Worm (Caenorhabditis elegans) whole organism, L1 larva: ENCODE data around the gene col-162.
"Not testable (repeated sequence)": the region's sequence is repeated elsewhere in the genome, so short reads cannot be mapped to it uniquely, and the experiment has no call there.

Source experiments
- C16A3.4 ChIP-seq: fragments of 150-350 bp; optimal IDR thresholded peaks from 2 replicates; lab custom pipeline; 2014; ENCODE audit warnings: missing biosample characterization, missing genetic modification characterization
- C34B4.2 ChIP-seq: sonication (generic microtip); optimal IDR thresholded peaks from 2 replicates; lab custom pipeline; 2017; ENCODE audit warnings: mild to moderate bottlenecking, missing genetic modification characterization, missing compliant biosample characterization
- aha-1 ChIP-seq: fragments of 150-350 bp; optimal IDR thresholded peaks from 2 replicates; lab custom pipeline; 2014; ENCODE audit warnings: missing biosample characterization, missing genetic modification characterization
- alr-1 ChIP-seq: fragments of 200-800 bp; sonication (Bioruptor generic); optimal IDR thresholded peaks from 2 replicates; lab custom pipeline; 2018; ENCODE audit warnings: borderline replicate concordance, mild to moderate bottlenecking, missing genetic modification characterization, missing compliant biosample characterization
- aly-2 ChIP-seq: fragments of 150-350 bp; optimal IDR thresholded peaks from 2 replicates; lab custom pipeline; 2014; ENCODE audit warnings: missing biosample characterization, missing genetic modification characterization
- blmp-1 ChIP-seq: fragments of 150-350 bp; optimal IDR thresholded peaks from 2 replicates; lab custom pipeline; 2014; ENCODE audit warnings: missing biosample characterization, missing genetic modification characterization
- ceh-88 ChIP-seq: fragments of 200-800 bp; sonication (Bioruptor generic); IDR thresholded peaks from 2 replicates; pipeline ENCODE4 v1.3.6; 2022; ENCODE audit warnings: missing genetic modification characterization, missing compliant biosample characterization
- dpl-1 ChIP-seq, 3 experiments: fragments of 150-350 bp in 2 of 3; sonication (generic microtip) in 1 of 3; optimal IDR thresholded peaks; 2 replicates each; lab custom pipeline; 2014 to 2017; ENCODE audit warnings: missing biosample characterization in 3 of 3, missing genetic modification characterization in 3 of 3, missing genetic modification reagents in 3 of 3
- efl-1 ChIP-seq, 4 experiments: fragments of 150-350 bp; optimal IDR thresholded peaks in 3 of 4; peaks in 1 of 4; 1 replicate in 1 of 4; 2 replicates in 3 of 4; lab custom pipeline; 2014; ENCODE audit warnings: missing biosample characterization in 2 of 4, missing genetic modification characterization in 2 of 4, missing genetic modification reagents in 2 of 4
- efl-3 ChIP-seq: fragments of 200-800 bp; sonication (Bioruptor generic); optimal IDR thresholded peaks from 2 replicates; lab custom pipeline; 2018; ENCODE audit warnings: mild to moderate bottlenecking, missing genetic modification characterization, missing compliant biosample characterization
- elt-2 ChIP-seq: sonication (generic microtip); optimal IDR thresholded peaks from 2 replicates; lab custom pipeline; 2016; ENCODE audit warnings: missing genetic modification characterization, mild to moderate bottlenecking, inconsistent platforms, missing compliant biosample characterization, missing genetic modification reagents
- fkh-10 ChIP-seq: sonication (generic microtip); optimal IDR thresholded peaks from 2 replicates; lab custom pipeline; 2017; ENCODE audit warnings: missing biosample characterization, missing genetic modification reagents, missing genetic modification characterization
- fkh-4 ChIP-seq: sonication (generic microtip); optimal IDR thresholded peaks from 2 replicates; lab custom pipeline; 2016; ENCODE audit warnings: missing compliant biosample characterization, missing genetic modification characterization, borderline replicate concordance
- grh-1 ChIP-seq: fragments of 200-800 bp; sonication (Bioruptor generic); IDR thresholded peaks from 2 replicates; pipeline ENCODE4 v1.3.6; 2022; ENCODE audit warnings: missing genetic modification reagents, missing genetic modification characterization, missing compliant biosample characterization
- hlh-4 ChIP-seq: sonication (generic microtip); optimal IDR thresholded peaks from 2 replicates; lab custom pipeline; 2016; ENCODE audit warnings: mild to moderate bottlenecking, missing genetic modification characterization, missing compliant biosample characterization
- hpl-2 ChIP-seq: fragments of 150-350 bp; optimal IDR thresholded peaks from 2 replicates; lab custom pipeline; 2014; ENCODE audit warnings: missing biosample characterization, missing genetic modification reagents, missing genetic modification characterization
- irx-1 ChIP-seq: sonication (generic microtip); optimal IDR thresholded peaks from 2 replicates; lab custom pipeline; 2016; ENCODE audit warnings: missing genetic modification characterization, missing compliant biosample characterization
- lin-14 ChIP-seq: fragments of 200-800 bp; sonication (Bioruptor generic); optimal IDR thresholded peaks from 2 replicates; lab custom pipeline; 2018; ENCODE audit warnings: mild to moderate bottlenecking, missing genetic modification characterization, moderate library complexity, missing compliant biosample characterization
- lsy-2 ChIP-seq, 2 experiments: fragments of 150-350 bp; optimal IDR thresholded peaks; 2 replicates each; lab custom pipeline; 2014; ENCODE audit warnings: missing biosample characterization in 2 of 2, missing genetic modification characterization in 2 of 2
- mdl-1 ChIP-seq, 2 experiments: fragments of 150-350 bp; optimal IDR thresholded peaks; 2 replicates each; lab custom pipeline; 2014 to 2017; ENCODE audit warnings: missing biosample characterization in 2 of 2, missing genetic modification characterization in 2 of 2, inconsistent platforms in 1 of 2
- mep-1 ChIP-seq: fragments of 150-350 bp; optimal IDR thresholded peaks from 2 replicates; lab custom pipeline; 2014; ENCODE audit warnings: missing biosample characterization, missing genetic modification characterization
- nhr-20 ChIP-seq: sonication (generic microtip); optimal IDR thresholded peaks from 2 replicates; lab custom pipeline; 2016; ENCODE audit warnings: mild to moderate bottlenecking, missing genetic modification characterization, missing compliant biosample characterization
- nhr-28 ChIP-seq: fragments of 150-350 bp; optimal IDR thresholded peaks from 2 replicates; lab custom pipeline; 2014; ENCODE audit warnings: missing biosample characterization, missing genetic modification characterization
- nhr-71 ChIP-seq: sonication (generic microtip); optimal IDR thresholded peaks from 2 replicates; lab custom pipeline; 2016; ENCODE audit warnings: mild to moderate bottlenecking, missing genetic modification characterization, moderate library complexity, missing compliant biosample characterization
- nhr-76 ChIP-seq: sonication (generic microtip); optimal IDR thresholded peaks from 2 replicates; lab custom pipeline; 2017; ENCODE audit warnings: missing biosample characterization, missing genetic modification characterization
- nhr-85 ChIP-seq: sonication (generic microtip); peaks from one replicate; lab custom pipeline; 2016; ENCODE audit warnings: missing genetic modification characterization, inconsistent platforms, missing compliant biosample characterization
- pqm-1 ChIP-seq: sonication (generic microtip); optimal IDR thresholded peaks from 3 replicates; lab custom pipeline; 2017; ENCODE audit warnings: missing biosample characterization, missing genetic modification characterization
- rnt-1 ChIP-seq: sonication (generic microtip); optimal IDR thresholded peaks from 2 replicates; lab custom pipeline; 2016; ENCODE audit warnings: mild to moderate bottlenecking, missing genetic modification characterization, moderate library complexity, missing compliant biosample characterization
- skn-1 ChIP-seq: fragments of 150-350 bp; optimal IDR thresholded peaks from 2 replicates; lab custom pipeline; 2014; ENCODE audit warnings: missing biosample characterization, missing genetic modification characterization
- snu-23 ChIP-seq: sonication (generic microtip); optimal IDR thresholded peaks from 2 replicates; lab custom pipeline; 2016; ENCODE audit warnings: missing genetic modification characterization, missing compliant biosample characterization
- sox-4 ChIP-seq: sonication (generic microtip); optimal IDR thresholded peaks from 2 replicates; lab custom pipeline; 2016; ENCODE audit warnings: missing genetic modification characterization, missing compliant biosample characterization
- sup-37 ChIP-seq: fragments of 200-800 bp; sonication (Bioruptor generic); optimal IDR thresholded peaks from 2 replicates; lab custom pipeline; 2018; ENCODE audit warnings: mild to moderate bottlenecking, missing genetic modification characterization, missing compliant biosample characterization
- swsn-7 ChIP-seq: sonication (generic microtip); optimal IDR thresholded peaks from 2 replicates; lab custom pipeline; 2016; ENCODE audit warnings: missing genetic modification characterization, missing compliant biosample characterization
- unc-98 ChIP-seq: fragments of 200-800 bp; sonication (Bioruptor generic); IDR thresholded peaks from 2 replicates; pipeline ENCODE4 v1.3.6; 2022; ENCODE audit warnings: missing genetic modification characterization, missing compliant biosample characterization
- vab-15 ChIP-seq: sonication (generic microtip); optimal IDR thresholded peaks from 2 replicates; lab custom pipeline; 2017; ENCODE audit warnings: missing genotype, mild to moderate bottlenecking, missing genetic modification characterization, missing compliant biosample characterization
- xbp-1 ChIP-seq: sonication (generic microtip); optimal IDR thresholded peaks from 2 replicates; lab custom pipeline; 2016; ENCODE audit warnings: missing genetic modification characterization, missing compliant biosample characterization
- zag-1 ChIP-seq: fragments of 150-350 bp; optimal IDR thresholded peaks from 2 replicates; lab custom pipeline; 2014; ENCODE audit warnings: missing biosample characterization, missing genetic modification characterization

The col-162 gene

DNA sequence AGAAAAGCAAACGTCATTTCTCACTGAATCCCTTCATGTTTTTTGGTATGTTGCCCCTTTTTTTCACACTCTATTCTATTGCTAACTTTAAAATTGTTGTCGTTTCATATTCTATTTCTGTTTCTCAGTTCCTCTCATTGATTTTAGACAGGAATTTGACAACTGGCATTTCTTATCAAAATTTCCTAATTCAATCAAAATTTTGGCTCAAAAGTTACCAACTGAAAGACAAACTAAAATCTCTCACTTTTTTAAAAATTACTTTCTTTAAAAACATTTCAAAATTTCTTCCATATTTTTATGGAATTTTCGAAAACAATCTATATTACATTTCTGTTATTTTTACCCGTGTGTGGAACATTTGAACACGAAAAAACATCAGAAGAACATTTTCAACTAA is 1.8 kb downstream of the col-162 start, which contains the start of gene Y2H9A.6:
Gene Y2H9A.6, plus strand, starts transcription at position 301 of the 400 bp plus-strand sequence.
- not testable (repeated sequence) for TF ChIP-seq C16A3.4 (tag; lab: Kevin White, UChicago); fkh-10; C34B4.2 (tag; lab: Kevin White, UChicago)
- TF ChIP-seq, all 84 proteins: peak for 0; not testable (repeated sequence) for 84

DNA sequence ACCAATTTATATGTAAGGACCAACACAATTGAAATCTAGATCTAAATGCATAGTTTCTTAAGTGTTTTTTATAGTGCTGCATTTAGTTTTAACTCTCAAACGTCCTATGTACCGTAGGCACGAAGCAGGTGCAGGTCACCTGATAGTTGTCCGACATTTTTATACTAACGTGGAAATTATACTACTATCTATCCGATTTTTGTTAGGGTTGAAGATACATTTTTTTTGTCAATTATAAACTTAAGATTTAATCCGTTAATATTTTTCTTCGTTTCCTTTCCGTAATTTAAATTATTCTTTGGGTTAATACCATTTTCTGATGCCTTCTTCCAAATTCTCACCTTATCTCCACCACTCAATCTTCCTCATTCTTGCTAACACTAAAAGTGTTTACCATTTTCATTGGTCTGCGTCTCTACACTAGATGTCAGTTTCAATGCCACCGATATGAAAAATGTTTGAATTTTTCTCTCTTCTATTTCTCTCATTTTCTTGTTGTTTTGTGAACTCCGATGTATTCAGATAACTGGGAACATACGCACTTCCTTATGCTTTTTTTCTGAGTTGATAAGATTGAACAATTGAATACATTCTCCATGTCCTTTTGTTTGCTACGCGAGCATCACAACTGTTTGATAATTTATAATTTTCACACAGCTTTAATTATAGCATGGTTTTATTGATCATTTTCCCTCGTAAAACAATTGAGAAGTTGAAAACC is 3.6 kb downstream of the col-162 start, which contains the start of gene Y2H9A.4:
Gene Y2H9A.4, plus strand, starts transcription at position 671 of the 721 bp plus-strand sequence.
- TF ChIP-seq efl-1 (optimal IDR thresholded peaks at IDR 0.05; lab: Kevin White, UChicago) (peak in 1 of 2 experiments; percentile 4), efl-1 (GFP tag; optimal IDR thresholded peaks at IDR 0.05 in 1 of 2; lab: Kevin White, UChicago) (no peak), lsy-2 (tag; optimal IDR thresholded peaks at IDR 0.05; lab: Kevin White, UChicago) (peak; percentile 5 to 37), snu-23 (GFP tag; lab: Kevin White, UChicago) (peak; percentile 49), unc-98 (no peak), mep-1 (tag; lab: Kevin White, UChicago) (no peak), nhr-20 (peak; percentile 46), fkh-4 (no peak), irx-1 (tag; lab: Kevin White, UChicago) (no peak), aly-2 (tag; lab: Kevin White, UChicago) (no peak), rnt-1 (peak; percentile 13), nhr-85 (tag; lab: Kevin White, UChicago) (peak; percentile 80), nhr-71 (tag; lab: Kevin White, UChicago) (peak; percentile 38), blmp-1 (tag; lab: Kevin White, UChicago) (peak; percentile 48), efl-3 (no peak), zag-1 (tag; lab: Kevin White, UChicago) (no peak), hlh-4 (tag; lab: Kevin White, UChicago) (no peak), nhr-76 (tag; lab: Kevin White, UChicago) (no peak), elt-2 (tag; lab: Kevin White, UChicago) (no peak), ceh-88 (GFP tag; lab: Robert Waterston, UW) (no peak), alr-1 (no peak), xbp-1 (tag; lab: Kevin White, UChicago) (no peak), hpl-2 (no peak)

DNA sequence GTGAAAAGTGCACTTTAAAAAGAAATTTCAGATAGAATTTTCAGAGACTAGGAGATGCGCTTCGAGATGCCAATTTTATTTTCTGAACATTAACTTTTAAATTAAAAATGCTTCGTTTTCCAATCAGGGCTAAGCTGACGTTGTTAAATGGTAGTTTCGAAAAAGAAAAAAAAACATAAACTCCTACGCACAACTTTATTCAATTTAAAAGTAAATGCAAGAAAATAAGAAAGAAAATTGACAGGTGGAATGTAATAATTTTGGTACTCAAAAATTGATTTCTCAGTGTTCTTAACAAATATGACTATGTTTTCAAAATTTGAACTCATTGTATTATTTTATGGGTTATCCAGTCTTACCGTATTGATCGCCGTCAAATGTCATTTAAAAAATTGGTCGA is 11.6 kb downstream of the col-162 start, which contains the start of gene lurp-2:
Gene lurp-2, plus strand, starts transcription at position 301 of the 400 bp plus-strand sequence.
- TF ChIP-seq aly-2 (tag; lab: Kevin White, UChicago): no peak
- no peak for TF ChIP-seq sup-37 (GFP tag; lab: Kevin White, UChicago)
- TF ChIP-seq nhr-28 (tag; lab: Kevin White, UChicago): no peak
- TF ChIP-seq dpl-1 (GFP tag; optimal IDR thresholded peaks at IDR 0.05; lab: Kevin White, UChicago): no peak
- no peak for TF ChIP-seq pqm-1 (tag; lab: Kevin White, UChicago)
- TF ChIP-seq mdl-1 (tag; optimal IDR thresholded peaks at IDR 0.05; lab: Kevin White, UChicago): no peak
- TF ChIP-seq vab-15: no peak
- no peak for TF ChIP-seq nhr-71 (tag; lab: Kevin White, UChicago)
- TF ChIP-seq lsy-2 (tag; optimal IDR thresholded peaks at IDR 0.05; lab: Kevin White, UChicago): no peak
- no peak for TF ChIP-seq grh-1

DNA sequence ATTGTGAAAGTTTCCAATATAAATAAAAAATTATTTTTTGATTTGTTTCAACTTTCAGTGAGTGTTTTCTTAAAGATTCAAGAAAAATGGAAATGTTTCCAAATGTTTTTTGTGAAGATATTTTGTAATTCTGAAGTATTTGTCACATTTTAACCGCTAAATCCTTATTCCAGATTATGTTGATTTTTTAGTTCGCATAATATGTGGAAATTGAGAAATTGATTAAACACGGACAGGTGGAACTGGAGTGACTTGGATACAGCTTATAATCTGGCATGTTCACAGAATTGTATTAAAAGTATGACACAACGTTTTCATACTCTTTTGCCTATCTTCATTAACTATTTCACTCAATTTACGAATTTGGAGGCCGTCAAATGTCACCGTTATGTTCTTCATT is 13.7 kb downstream of the col-162 start, which contains the start of gene lurp-3:
Gene lurp-3, plus strand, starts transcription at position 301 of the 400 bp plus-strand sequence.
- TF ChIP-seq swsn-7 (tag; lab: Kevin White, UChicago): no peak
- no peak for TF ChIP-seq lin-14 (GFP tag; lab: Kevin White, UChicago)
- no peak for TF ChIP-seq skn-1 (tag; lab: Kevin White, UChicago)
- TF ChIP-seq sox-4: no peak
- TF ChIP-seq aha-1 (tag; lab: Kevin White, UChicago): no peak
- TF ChIP-seq fkh-4: no peak
- no peak for TF ChIP-seq lsy-2 (tag; optimal IDR thresholded peaks at IDR 0.05; lab: Kevin White, UChicago)
